Worm (Caenorhabditis elegans) whole organism, midembryonic: ENCODE results near the gene cyp-25A2.

ENCODE experiments used
- T22C8.4 ChIP-seq: fragments of 200-800 bp; sonication (Bioruptor generic); IDR thresholded peaks from 2 replicates; pipeline ENCODE4 v1.3.6; 2022; ENCODE audit warnings: missing genetic modification characterization, missing compliant biosample characterization
- cog-1 ChIP-seq: sonication (generic microtip); optimal IDR thresholded peaks from 2 replicates; lab custom pipeline; 2016; ENCODE audit warnings: missing genetic modification characterization, missing compliant biosample characterization
- flt-1 ChIP-seq: fragments of 200-800 bp; sonication (Bioruptor generic); IDR thresholded peaks from 2 replicates; pipeline ENCODE4 v1.3.6; 2022; ENCODE audit warnings: missing genetic modification characterization, missing compliant biosample characterization
- klf-2 ChIP-seq: fragments of 200-800 bp; sonication (Bioruptor generic); conservative IDR thresholded peaks from 2 replicates; pipeline ENCODE4 v1.3.6; 2022; ENCODE audit warnings: missing genetic modification reagents, missing genetic modification characterization, missing compliant biosample characterization
- med-1 ChIP-seq: sonication (generic microtip); optimal IDR thresholded peaks from 2 replicates; lab custom pipeline; 2017; ENCODE audit warnings: missing genetic modification characterization, mild to moderate bottlenecking, missing compliant biosample characterization, antibody characterized with exemption, missing genetic modification reagents; ENCODE audit not compliant: insufficient read depth
- ref-1 ChIP-seq: fragments of 200-800 bp; sonication (Bioruptor generic); conservative IDR thresholded peaks from 2 replicates; pipeline ENCODE4 v1.3.6; 2022; ENCODE audit warnings: missing genetic modification reagents, missing genetic modification characterization, missing compliant biosample characterization
- tab-1 ChIP-seq: fragments of 200-800 bp; sonication (Bioruptor generic); IDR thresholded peaks from 2 replicates; pipeline ENCODE4 v1.3.6; 2022; ENCODE audit warnings: missing genetic modification characterization, missing compliant biosample characterization
- ztf-23 ChIP-seq: fragments of 200-800 bp; sonication (Bioruptor generic); IDR thresholded peaks from 2 replicates; pipeline ENCODE4 v1.3.6; 2022; ENCODE audit warnings: missing genetic modification reagents, missing genetic modification characterization, missing compliant biosample characterization
- ztf-29 ChIP-seq: fragments of 200-800 bp; sonication (Bioruptor generic); IDR thresholded peaks from 2 replicates; pipeline ENCODE4 v1.3.6; 2022; ENCODE audit warnings: missing genetic modification reagents, missing genetic modification characterization, missing compliant biosample characterization

- TF ChIP-seq cog-1 (tag; lab: Kevin White, UChicago) (peak; percentile 100), ztf-23 (GFP tag; lab: Robert Waterston, UW) (peak; percentile 98), med-1 (peak; percentile 69), ztf-29 (GFP tag; lab: Robert Waterston, UW) (peak; percentile 98), ref-1 (GFP tag; lab: Robert Waterston, UW) (peak; percentile 70), flt-1 (GFP tag; lab: Robert Waterston, UW) (peak; percentile 99), tab-1 (peak; percentile 88; the same call in 1 of the 2 replicates), T22C8.4 (peak; percentile 96), klf-2 (GFP tag; lab: Robert Waterston, UW) (peak; percentile 91)
These were observed 32.4 kb downstream of the cyp-25A2 start, which contains the start of gene rpl-3 for ce11 chrIII:3867378-3867904.
